Fruit fly (Drosophila melanogaster) Kc167 (cell line): ENCODE measurements around the gene CG8149.

Experiments
- Myc ChIP-seq: fragments of >200 bp; optimal IDR thresholded peaks from 2 replicates; lab custom pipeline; 2017; ENCODE audit warnings: missing external identifiers
- Sin3A ChIP-seq: fragments of >200 bp; optimal IDR thresholded peaks from 2 replicates; lab custom pipeline; 2018; ENCODE audit warnings: missing external identifiers
- h ChIP-seq: fragments of >200 bp; optimal IDR thresholded peaks from 3 replicates; lab custom pipeline; 2018; ENCODE audit warnings: missing external identifiers
- insv ChIP-seq: fragments of >200 bp; optimal IDR thresholded peaks from 3 replicates; lab custom pipeline; 2018; ENCODE audit warnings: missing external identifiers
- psq ChIP-seq: fragments of >200 bp; optimal IDR thresholded peaks from 2 replicates; lab custom pipeline; 2017; ENCODE audit warnings: missing external identifiers
- ttk ChIP-seq: sonication (Bioruptor generic); optimal IDR thresholded peaks from 2 replicates; lab custom pipeline; 2017; ENCODE audit warnings: missing external identifiers

dm6 chr3R:9459385-9460285 lies 44.8 kb upstream of the CG8149 start:
- TF ChIP-seq Sin3A (lab: Kevin White, UChicago) = no peak
- no peak for TF ChIP-seq h
- no peak for TF ChIP-seq ttk
- TF ChIP-seq psq = no peak
- no peak for TF ChIP-seq insv (lab: Kevin White, UChicago)
- no peak for TF ChIP-seq Myc (lab: Kevin White, UChicago)
